Fruit fly (Drosophila melanogaster): ENCODE measurements around the gene Edc3.

dm6 chr3L:17530471-17531149 lies 949 bp upstream of the Edc3 start:
- TF ChIP-seq CTCF (optimal IDR thresholded peaks at IDR 0.05): no peak
- no peak for TF ChIP-seq CG8478 (optimal IDR thresholded peaks at IDR 0.05)

All from S2 (cell line).